Fruit fly (Drosophila melanogaster) whole organism, embryonic: ENCODE data around the gene CG16903.

Source experiments
- CG10431 ChIP-seq: fragments of 200-800 bp; sonication (Bioruptor generic); optimal IDR thresholded peaks from 3 replicates; lab custom pipeline; 2018; ENCODE audit warnings: missing biosample characterization, mild to moderate bottlenecking, missing genetic modification characterization
- CG12391 ChIP-seq: fragments of 200-800 bp; sonication (Bioruptor generic); optimal IDR thresholded peaks from 3 replicates; lab custom pipeline; 2018; ENCODE audit warnings: missing biosample characterization, mild to moderate bottlenecking, missing genetic modification characterization, moderate library complexity
- CG12659 ChIP-seq: fragments of 200-800 bp; sonication (Bioruptor generic); optimal IDR thresholded peaks from 3 replicates; lab custom pipeline; 2017; ENCODE audit warnings: mild to moderate bottlenecking, missing biosample characterization, missing genetic modification reagents, missing genetic modification characterization
- CG14667 ChIP-seq: fragments of 200-800 bp; sonication (Bioruptor generic); IDR thresholded peaks from 2 replicates; pipeline ENCODE4 v1.3.6; 2022; ENCODE audit warnings: missing biosample characterization, missing genetic modification characterization
- CG15011 ChIP-seq: fragments of 200-800 bp; sonication (Bioruptor generic); optimal IDR thresholded peaks from 3 replicates; lab custom pipeline; 2018; ENCODE audit warnings: missing biosample characterization, mild to moderate bottlenecking, missing genetic modification characterization
- CG15269 ChIP-seq: fragments of 200-800 bp; sonication (Bioruptor generic); optimal IDR thresholded peaks from 2 replicates; lab custom pipeline; 2018; ENCODE audit warnings: missing biosample characterization, mild to moderate bottlenecking, missing genetic modification characterization, moderate library complexity
- CG1529 ChIP-seq: fragments of 200-800 bp; sonication (Bioruptor generic); optimal IDR thresholded peaks from 3 replicates; lab custom pipeline; 2018; ENCODE audit warnings: missing biosample characterization, missing genetic modification characterization
- CG17361 ChIP-seq: fragments of 200-800 bp; sonication (Bioruptor generic); IDR thresholded peaks from 3 replicates; pipeline ENCODE4 v1.3.6; 2022; ENCODE audit warnings: missing biosample characterization, missing genetic modification characterization
- CG18262 ChIP-seq: fragments of 200-800 bp; optimal IDR thresholded peaks from 3 replicates; lab custom pipeline; 2019; ENCODE audit warnings: missing biosample characterization, mild to moderate bottlenecking, missing genetic modification characterization, moderate library complexity
- CG18476 ChIP-seq: fragments of 200-800 bp; sonication (Bioruptor generic); optimal IDR thresholded peaks from 2 replicates; lab custom pipeline; 2016; ENCODE audit warnings: missing biosample characterization, mild to moderate bottlenecking, missing genetic modification characterization
- CG2202 ChIP-seq: fragments of 200-800 bp; sonication (Bioruptor generic); optimal IDR thresholded peaks from 2 replicates; lab custom pipeline; 2018; ENCODE audit warnings: missing biosample characterization, mild to moderate bottlenecking, missing genetic modification characterization
- CG2678 ChIP-seq: fragments of 200-800 bp; sonication (Bioruptor generic); optimal IDR thresholded peaks from 3 replicates; lab custom pipeline; 2019; ENCODE audit warnings: missing biosample characterization, mild to moderate bottlenecking, missing genetic modification characterization, moderate library complexity
- CG31224 ChIP-seq: fragments of 200-800 bp; sonication (Bioruptor generic); IDR thresholded peaks from 2 replicates; pipeline ENCODE4 v1.3.6; 2022; ENCODE audit warnings: missing biosample characterization, missing genetic modification characterization
- CG3726 ChIP-seq: fragments of 200-800 bp; sonication (Bioruptor generic); IDR thresholded peaks from 3 replicates; pipeline ENCODE4, ENCODE4 v1.3.6; 2022; ENCODE audit warnings: missing biosample characterization, missing genetic modification characterization
- CG4360 ChIP-seq: fragments of 200-800 bp; sonication (Bioruptor generic); IDR thresholded peaks from 2 replicates; pipeline ENCODE4 v1.3.6; 2022; ENCODE audit warnings: missing biosample characterization, missing genetic modification characterization
- CG4820 ChIP-seq: fragments of 200-800 bp; sonication (Bioruptor generic); optimal IDR thresholded peaks from 3 replicates; lab custom pipeline; 2016; ENCODE audit warnings: missing biosample characterization, missing genetic modification characterization
- CG8359 ChIP-seq: fragments of 200-800 bp; sonication (Bioruptor generic); optimal IDR thresholded peaks from 2 replicates; lab custom pipeline; 2017; ENCODE audit warnings: missing biosample characterization, mild to moderate bottlenecking, missing genetic modification characterization, borderline replicate concordance
- CHES-1-like ChIP-seq: fragments of 200-800 bp; sonication (Bioruptor generic); optimal IDR thresholded peaks from 2 replicates; lab custom pipeline; 2016; ENCODE audit warnings: missing biosample characterization, missing genetic modification characterization
- Camta ChIP-seq: fragments of 200-800 bp; sonication (Bioruptor generic); optimal IDR thresholded peaks from 2 replicates; lab custom pipeline; 2016; ENCODE audit warnings: missing biosample characterization, missing genetic modification characterization
- Dad ChIP-seq: fragments of 200-800 bp; sonication (Bioruptor generic); optimal IDR thresholded peaks from 3 replicates; lab custom pipeline; 2016; ENCODE audit warnings: missing biosample characterization, missing genetic modification characterization
- Gsc ChIP-seq: fragments of 200-800 bp; sonication (Bioruptor generic); IDR thresholded peaks from 2 replicates; pipeline ENCODE4 v1.3.6; 2022; ENCODE audit warnings: missing biosample characterization, missing genetic modification characterization
- H15 ChIP-seq: fragments of 200-800 bp; sonication (Bioruptor generic); IDR thresholded peaks from 3 replicates; pipeline ENCODE4 v1.3.6; 2022; ENCODE audit warnings: missing biosample characterization, missing genetic modification characterization
- HLH54F ChIP-seq: fragments of 200-800 bp; sonication (Bioruptor generic); optimal IDR thresholded peaks from 3 replicates; lab custom pipeline; 2016; ENCODE audit warnings: missing biosample characterization, missing genetic modification characterization
- HmgZ ChIP-seq: fragments of 200-800 bp; sonication (Bioruptor generic); optimal IDR thresholded peaks from 2 replicates; lab custom pipeline; 2018; ENCODE audit warnings: missing biosample characterization, mild to moderate bottlenecking, missing genetic modification characterization
- Hmr ChIP-seq: fragments of 200-800 bp; sonication (Bioruptor generic); optimal IDR thresholded peaks from 3 replicates; lab custom pipeline; 2017; ENCODE audit warnings: mild to moderate bottlenecking, missing biosample characterization, missing genetic modification reagents, missing genetic modification characterization
- Hr51 ChIP-seq, 2 experiments: fragments of 200-800 bp; sonication (Bioruptor generic); optimal IDR thresholded peaks; 2 replicates in 1 of 2; 3 replicates in 1 of 2; lab custom pipeline; 2016 to 2018; ENCODE audit warnings: missing biosample characterization in 2 of 2, missing genetic modification characterization in 2 of 2, mild to moderate bottlenecking in 1 of 2, moderate library complexity in 1 of 2
- Hr78 ChIP-seq, 2 experiments: fragments of 200-800 bp in 1 of 2; fragments of >200 bp in 1 of 2; sonication (Bioruptor generic) in 1 of 2; optimal IDR thresholded peaks; 2 replicates each; lab custom pipeline; 2017 to 2019; ENCODE audit warnings: missing biosample characterization in 2 of 2, missing genetic modification characterization in 2 of 2, mild to moderate bottlenecking in 1 of 2, moderate library complexity in 1 of 2
- Oaz ChIP-seq: fragments of 200-800 bp; sonication (Bioruptor generic); IDR thresholded peaks from 2 replicates; pipeline ENCODE4 v1.3.6; 2022; ENCODE audit warnings: missing biosample characterization, missing genetic modification characterization
- PHDP ChIP-seq: fragments of 200-800 bp; sonication (Bioruptor generic); optimal IDR thresholded peaks from 3 replicates; lab custom pipeline; 2018; ENCODE audit warnings: missing biosample characterization, mild to moderate bottlenecking, missing genetic modification characterization, moderate library complexity
- Pdp1 ChIP-seq, 2 experiments: fragments of 200-800 bp; sonication (Bioruptor generic); optimal IDR thresholded peaks; 3 replicates each; lab custom pipeline; 2016; ENCODE audit warnings: missing biosample characterization in 2 of 2, missing genetic modification characterization in 2 of 2, mild to moderate bottlenecking in 1 of 2, moderate library complexity in 1 of 2
- Six4 ChIP-seq: fragments of 200-800 bp; sonication (Bioruptor generic); optimal IDR thresholded peaks from 2 replicates; lab custom pipeline; 2016; ENCODE audit warnings: missing biosample characterization, missing genetic modification characterization
- aop ChIP-seq: fragments of 200-800 bp; sonication (Bioruptor generic); IDR thresholded peaks from 2 replicates; pipeline ENCODE4 v1.3.6; 2022; ENCODE audit warnings: missing biosample characterization, missing genetic modification characterization
- bab2 ChIP-seq: fragments of 200-800 bp; sonication (Bioruptor generic); optimal IDR thresholded peaks from 2 replicates; lab custom pipeline; 2016; ENCODE audit warnings: missing biosample characterization, missing genetic modification characterization
- bowl ChIP-seq: fragments of 200-800 bp; sonication (Bioruptor generic); IDR thresholded peaks from 2 replicates; pipeline ENCODE4 v1.3.6; 2022; ENCODE audit warnings: missing biosample characterization, missing genetic modification characterization
- cas ChIP-seq: fragments of 200-800 bp; sonication (Bioruptor generic); IDR thresholded peaks from 2 replicates; pipeline ENCODE4 v1.3.6; 2022; ENCODE audit warnings: missing biosample characterization, missing genetic modification characterization
- croc ChIP-seq: fragments of 200-800 bp; sonication (Bioruptor generic); conservative IDR thresholded peaks from 3 replicates; pipeline ENCODE4 v1.3.6; 2022; ENCODE audit warnings: missing biosample characterization, missing genetic modification characterization
- gt ChIP-seq: fragments of 200-800 bp; sonication (Bioruptor generic); IDR thresholded peaks from 2 replicates; pipeline ENCODE4 v1.3.6; 2022; ENCODE audit warnings: missing biosample characterization, missing genetic modification characterization
- hb ChIP-seq: fragments of 200-800 bp; sonication (Bioruptor generic); IDR thresholded peaks from 3 replicates; pipeline ENCODE4 v1.3.6; 2022; ENCODE audit warnings: missing biosample characterization, missing genetic modification characterization; ENCODE audit not compliant: partially characterized antibody
- her ChIP-seq: fragments of 200-800 bp; sonication (Bioruptor generic); optimal IDR thresholded peaks from 2 replicates; lab custom pipeline; 2016; ENCODE audit warnings: missing biosample characterization, missing genetic modification characterization
- klu ChIP-seq: fragments of 200-800 bp; sonication (Bioruptor generic); IDR thresholded peaks from 2 replicates; pipeline ENCODE4 v1.3.6; 2022; ENCODE audit warnings: missing biosample characterization, missing genetic modification characterization
- nerfin-1 ChIP-seq: fragments of 200-800 bp; sonication (Bioruptor generic); optimal IDR thresholded peaks from 3 replicates; lab custom pipeline; 2019; ENCODE audit warnings: missing biosample characterization, mild to moderate bottlenecking, missing genetic modification characterization, moderate library complexity
- oc ChIP-seq: fragments of 200-800 bp; sonication (Bioruptor generic); optimal IDR thresholded peaks from 2 replicates; lab custom pipeline; 2018; ENCODE audit warnings: missing biosample characterization, mild to moderate bottlenecking, missing genetic modification characterization, moderate library complexity
- odd ChIP-seq: fragments of 200-800 bp; sonication (Bioruptor generic); optimal IDR thresholded peaks from 2 replicates; lab custom pipeline; 2017; ENCODE audit warnings: missing biosample characterization, mild to moderate bottlenecking, missing genetic modification characterization
- pho ChIP-seq: fragments of 200-800 bp; sonication (Bioruptor generic); optimal IDR thresholded peaks from 2 replicates; lab custom pipeline; 2016; ENCODE audit warnings: missing biosample characterization, missing genetic modification characterization
- ranshi ChIP-seq: fragments of 200-800 bp; sonication (Bioruptor generic); IDR thresholded peaks from 2 replicates; pipeline ENCODE4 v1.3.6; 2022; ENCODE audit warnings: missing biosample characterization, missing genetic modification characterization
- row ChIP-seq: fragments of 200-800 bp; sonication (Bioruptor generic); IDR thresholded peaks from 3 replicates; pipeline ENCODE4 v1.3.6; 2022; ENCODE audit warnings: missing biosample characterization, missing genetic modification characterization
- sim ChIP-seq: fragments of 200-800 bp; sonication (Bioruptor generic); IDR thresholded peaks from 2 replicates; pipeline ENCODE4 v1.3.6; 2022; ENCODE audit warnings: missing biosample characterization, missing genetic modification characterization
- tgo ChIP-seq: fragments of 200-800 bp; sonication (Bioruptor generic); IDR thresholded peaks from 3 replicates; pipeline ENCODE4 v1.3.6; 2022; ENCODE audit warnings: missing biosample characterization, missing genetic modification characterization
- twi ChIP-seq: fragments of 200-800 bp; optimal IDR thresholded peaks from 2 replicates; lab custom pipeline; 2019; ENCODE audit warnings: missing biosample characterization, mild to moderate bottlenecking, missing genetic modification characterization, moderate library complexity
- zf30C ChIP-seq: fragments of 200-800 bp; sonication (Bioruptor generic); optimal IDR thresholded peaks from 3 replicates; lab custom pipeline; 2018; ENCODE audit warnings: missing biosample characterization, mild to moderate bottlenecking, missing genetic modification characterization

Gene CG16903

dm6 chrX:2087501-2087900 lies 7.3 kb upstream of the CG16903 start (continued):
- TF ChIP-seq sim (GFP tag; lab: Robert Waterston, UW) (no peak), CHES-1-like (GFP tag; lab: Kevin White, UChicago) (peak; percentile 29), HmgZ (tag; lab: Kevin White, UChicago) (peak; percentile 33), CG4820 (peak; percentile 16), CG31224 (GFP tag; lab: Robert Waterston, UW) (peak; percentile 44; the same call in 1 of the 2 replicates), bowl (GFP tag; lab: Robert Waterston, UW) (no peak), Gsc (GFP tag; lab: Robert Waterston, UW) (peak; percentile 24; the same call in 1 of the 2 replicates), pho (GFP tag; lab: Kevin White, UChicago) (no peak), CG17361 (GFP tag; lab: Robert Waterston, UW) (peak; percentile 46; the same call in 1 of the 3 replicates), Dad (peak; percentile 27), her (peak; percentile 54), cas (GFP tag; lab: Robert Waterston, UW) (no peak), Oaz (GFP tag; lab: Robert Waterston, UW) (peak; percentile 42; the same call in 1 of the 2 replicates), bab2 (GFP tag; lab: Kevin White, UChicago) (peak; percentile 70), CG10431 (GFP tag; lab: Kevin White, UChicago) (peak; percentile 4), Hmr (GFP tag; lab: Kevin White, UChicago) (peak; percentile 54), Pdp1 (GFP tag; optimal IDR thresholded peaks at IDR 0.05; lab: Kevin White, UChicago) (peak; percentile 34 to 36), Six4 (GFP tag; lab: Kevin White, UChicago) (peak; percentile 28), CG12391 (tag; lab: Kevin White, UChicago) (peak; percentile 65), CG12659 (GFP tag; lab: Kevin White, UChicago) (peak; percentile 56), hb (GFP tag; lab: Robert Waterston, UW) (no peak), row (GFP tag; lab: Robert Waterston, UW) (peak; percentile 79), twi (tag; lab: Kevin White, UChicago) (peak; percentile 8), CG15011 (GFP tag; lab: Kevin White, UChicago) (no peak), oc (tag; lab: Kevin White, UChicago) (peak; percentile 70), CG18262 (peak; percentile 69), PHDP (tag; lab: Kevin White, UChicago) (peak; percentile 54), CG2202 (tag; lab: Kevin White, UChicago) (no peak), H15 (0 out of 3 replicates have a peak, but pooled peaks have one; percentile 42), Hr78 (GFP tag; optimal IDR thresholded peaks at IDR 0.05; lab: Kevin White, UChicago) (peak in 1 of 2 experiments; percentile 77), Hr51 (GFP tag; optimal IDR thresholded peaks at IDR 0.05; lab: Kevin White, UChicago) (peak in 1 of 2 experiments; percentile 71), CG1529 (GFP tag; lab: Kevin White, UChicago) (peak; percentile 51), gt (GFP tag; lab: Robert Waterston, UW) (0 out of 2 replicates have a peak, but pooled peaks have one; percentile 16), CG8359 (GFP tag; lab: Kevin White, UChicago) (no peak), aop (GFP tag; lab: Robert Waterston, UW) (no peak), CG2678 (tag; lab: Kevin White, UChicago) (peak; percentile 57), CG14667 (GFP tag; lab: Robert Waterston, UW) (peak; percentile 51), nerfin-1 (tag; lab: Kevin White, UChicago) (no peak), croc (GFP tag; lab: Robert Waterston, UW) (peak; percentile 32; the same call in 1 of the 3 replicates), klu (GFP tag; lab: Robert Waterston, UW) (0 out of 2 replicates have a peak, but pooled peaks have one; percentile 39), tgo (GFP tag; lab: Robert Waterston, UW) (peak; percentile 37; the same call in 1 of the 3 replicates), Camta (GFP tag; lab: Kevin White, UChicago) (peak; percentile 36), odd (GFP tag; lab: Kevin White, UChicago) (peak; percentile 62), CG3726 (GFP tag; lab: Robert Waterston, UW) (0 out of 3 replicates have a peak, but pooled peaks have one; percentile 37), zf30C (GFP tag; lab: Kevin White, UChicago) (no peak), CG15269 (tag; lab: Kevin White, UChicago) (peak; percentile 74), HLH54F (GFP tag; lab: Kevin White, UChicago) (peak; percentile 36), CG18476 (no peak), ranshi (GFP tag; lab: Robert Waterston, UW) (peak; percentile 57), CG4360 (GFP tag; lab: Robert Waterston, UW) (0 out of 2 replicates have a peak, but pooled peaks have one; percentile 33)
